Fruit fly (Drosophila melanogaster): Measurements from ENCODE around the gene CG12171.

DNA sequence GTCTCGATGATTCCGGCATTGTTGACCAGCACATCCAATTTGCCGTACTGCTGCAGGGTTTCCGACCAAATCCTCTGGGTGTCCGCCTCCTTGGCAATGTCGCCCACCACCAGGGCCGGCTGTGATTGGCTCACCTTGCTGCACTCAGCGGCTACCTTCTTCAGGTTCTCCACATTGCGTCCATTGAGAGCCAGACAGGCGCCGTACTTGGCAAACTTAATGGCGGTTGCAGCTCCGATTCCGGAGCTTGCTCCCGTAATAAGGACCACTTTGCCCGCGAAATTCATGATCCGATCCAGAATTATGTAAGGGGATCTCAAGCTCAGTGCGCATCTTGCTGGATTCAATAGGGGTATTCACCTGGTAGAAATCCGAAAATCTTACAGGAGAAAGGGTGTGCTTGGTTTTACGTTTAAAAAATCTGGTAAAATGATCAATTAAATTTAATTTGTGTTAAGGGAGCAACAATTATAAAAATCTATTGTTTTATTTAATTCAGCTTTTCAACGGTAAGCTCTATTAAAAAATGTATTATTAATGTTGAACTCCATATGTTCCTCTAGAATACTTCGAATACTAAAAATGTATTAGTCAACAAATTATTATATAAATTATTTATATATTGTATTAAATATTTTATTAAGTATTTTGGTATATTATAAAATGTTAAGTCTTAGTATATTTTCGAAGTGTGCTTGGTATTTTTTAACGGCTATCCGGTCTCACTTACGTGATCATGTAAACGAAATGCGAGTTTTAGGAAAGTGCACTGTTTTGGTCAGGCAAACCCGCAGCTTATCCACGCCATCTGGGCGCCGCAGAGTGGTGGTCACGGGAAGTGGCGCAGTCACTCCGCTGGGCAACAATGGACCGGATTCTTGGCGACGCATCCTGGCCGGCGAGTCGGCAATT, 3.3 kb downstream of the CG12171 start, which contains the start of the genes CG31548 and CG12170:
- TF ChIP-seq esn (GFP tag; optimal IDR thresholded peaks at IDR 0.05) (peak; percentile 69), fd85E (GFP tag; optimal IDR thresholded peaks at IDR 0.05) (no peak), Ets96B (tag; optimal IDR thresholded peaks at IDR 0.05) (no peak), Gug (GFP tag; IDR thresholded peaks at IDR 0.05) (no peak), Hr38 (GFP tag; optimal IDR thresholded peaks at IDR 0.05) (no peak), CG16779 (tag; optimal IDR thresholded peaks at IDR 0.05) (no peak), Met (GFP tag; optimal IDR thresholded peaks at IDR 0.05) (no peak), CG3919 (GFP tag; optimal IDR thresholded peaks at IDR 0.05) (no peak), Lpt (GFP tag; optimal IDR thresholded peaks at IDR 0.05) (no peak), CG6792 (GFP tag; optimal IDR thresholded peaks at IDR 0.05) (peak; percentile 40), OdsH (GFP tag; optimal IDR thresholded peaks at IDR 0.05) (no peak)

All from whole organism, prepupa.